ENCODE assay signal across 1 fruit fly cellular context in genomic region chr2L:7258105-7258504, dm6.
TF ChIP-seq lines count a peak whose summit lies in the region.

No protein-coding gene starts in this region.

TF ChIP-seq in whole organism, embryonic, 481 proteins besides CTCF, POLR2A, EP300 and RAD21 (continued from another document and continues in another):
- TF ChIP-seq klu (GFP tag; IDR thresholded peaks at IDR 0.05; lab: Robert Waterston, UW) (no peak), CG3163 (GFP tag; optimal IDR thresholded peaks at IDR 0.05; lab: Kevin White, UChicago) (peak; percentile 9), ttk (GFP tag; IDR thresholded peaks at IDR 0.05; lab: Robert Waterston, UW) (no peak), Bgb (GFP tag; IDR thresholded peaks at IDR 0.05; lab: Robert Waterston, UW; ENCODE audit: partially characterized antibody) (peak; percentile 72), Atf6 (GFP tag; IDR thresholded peaks at IDR 0.05; lab: Robert Waterston, UW) (no peak; the same call in 1 of the 2 replicates), CG11695 (GFP tag; IDR thresholded peaks at IDR 0.05; lab: Robert Waterston, UW) (0 out of 3 replicates have a peak, but pooled peaks have one; percentile 17), Xrp1 (GFP tag; IDR thresholded peaks at IDR 0.05; lab: Robert Waterston, UW) (peak; percentile 29; the same call in 1 of the 2 replicates), CG6791 (GFP tag; IDR thresholded peaks at IDR 0.05; lab: Robert Waterston, UW; ENCODE audit: partially characterized antibody) (peak; percentile 59; the same call in 2 of the 3 replicates), CG18619 (GFP tag; optimal IDR thresholded peaks at IDR 0.05; lab: Kevin White, UChicago) (peak; percentile 19), gro (GFP tag; optimal IDR thresholded peaks at IDR 0.05; lab: Kevin White, UChicago) (peak; percentile 11), Usf (GFP tag; optimal IDR thresholded peaks at IDR 0.05; lab: Kevin White, UChicago) (no peak), CG9876 (GFP tag; optimal IDR thresholded peaks at IDR 0.05; lab: Kevin White, UChicago) (peak; percentile 63), CG14050 (GFP tag; IDR thresholded peaks at IDR 0.05; lab: Robert Waterston, UW) (peak; percentile 10; the same call in 1 of the 3 replicates), H2.0 (GFP tag; IDR thresholded peaks at IDR 0.05; lab: Robert Waterston, UW) (peak; percentile 31; the same call in 1 of the 2 replicates), D19A (tag; optimal IDR thresholded peaks at IDR 0.05; lab: Kevin White, UChicago) (peak; percentile 39), CG17361 (GFP tag; IDR thresholded peaks at IDR 0.05; lab: Robert Waterston, UW) (peak; percentile 54; the same call in 2 of the 3 replicates), ewg (GFP tag; optimal IDR thresholded peaks at IDR 0.05; lab: Kevin White, UChicago) (peak; percentile 8), dimm (GFP tag; IDR thresholded peaks at IDR 0.05; lab: Robert Waterston, UW) (no peak), jing (GFP tag; optimal IDR thresholded peaks at IDR 0.05; lab: Kevin White, UChicago) (no peak), Bdp1 (GFP tag; optimal IDR thresholded peaks at IDR 0.05; lab: Kevin White, UChicago) (peak; percentile 11), Hr39 (optimal IDR thresholded peaks at IDR 0.05; lab: Kevin White, UChicago) (no peak), gfzf (GFP tag; optimal IDR thresholded peaks at IDR 0.05; lab: Kevin White, UChicago) (peak; percentile 1), CG5245 (GFP tag; optimal IDR thresholded peaks at IDR 0.05; lab: Kevin White, UChicago) (peak; percentile 78), CG13287 (GFP tag; IDR thresholded peaks at IDR 0.05; lab: Robert Waterston, UW; ENCODE audit: partially characterized antibody) (no peak), ERR (GFP tag; optimal IDR thresholded peaks at IDR 0.05; lab: Kevin White, UChicago) (no peak), CG7357 (GFP tag; IDR thresholded peaks at IDR 0.05; lab: Robert Waterston, UW) (no peak), sc (optimal IDR thresholded peaks at IDR 0.05; lab: Kevin White, UChicago) (no peak), sc (GFP tag; optimal IDR thresholded peaks at IDR 0.05; lab: Kevin White, UChicago) (no peak), CG10274 (GFP tag; optimal IDR thresholded peaks at IDR 0.05; lab: Kevin White, UChicago) (no peak), Lpt (GFP tag; optimal IDR thresholded peaks at IDR 0.05; lab: Kevin White, UChicago) (no peak), tgo (GFP tag; IDR thresholded peaks at IDR 0.05; lab: Robert Waterston, UW) (peak; percentile 36; the same call in 1 of the 3 replicates), CG11560 (tag; IDR thresholded peaks at IDR 0.05; lab: Robert Waterston, UW) (no peak), wor (GFP tag; IDR thresholded peaks at IDR 0.05; lab: Robert Waterston, UW) (no peak; the same call in 1 of the 2 replicates), NC2α (GFP tag; optimal IDR thresholded peaks at IDR 0.05; lab: Kevin White, UChicago) (no peak), CG18011 (GFP tag; optimal IDR thresholded peaks at IDR 0.05; lab: Kevin White, UChicago) (no peak), stwl (tag; optimal IDR thresholded peaks at IDR 0.05; lab: Kevin White, UChicago) (peak; percentile 63), zen2 (GFP tag; IDR thresholded peaks at IDR 0.05; lab: Robert Waterston, UW; ENCODE audit: partially characterized antibody) (no peak), dmrt11E (tag; optimal IDR thresholded peaks at IDR 0.05; lab: Kevin White, UChicago) (peak; percentile 38), CG2116 (GFP tag; optimal IDR thresholded peaks at IDR 0.05; lab: Kevin White, UChicago) (no peak), sens (GFP tag; lab: Kevin White, UChicago) (peak; percentile 86), CG32532 (GFP tag; IDR thresholded peaks at IDR 0.05; lab: Robert Waterston, UW) (peak; percentile 87), schlank (tag; optimal IDR thresholded peaks at IDR 0.05; lab: Kevin White, UChicago) (no peak), jumu (GFP tag; optimal IDR thresholded peaks at IDR 0.05; lab: Kevin White, UChicago) (no peak), Optix (GFP tag; IDR thresholded peaks at IDR 0.05; lab: Robert Waterston, UW) (0 out of 3 replicates have a peak, but pooled peaks have one; percentile 30), CG2889 (GFP tag; IDR thresholded peaks at IDR 0.05; lab: Robert Waterston, UW) (no peak), CG12236 (GFP tag; optimal IDR thresholded peaks at IDR 0.05; lab: Kevin White, UChicago) (no peak), D19B (GFP tag; optimal IDR thresholded peaks at IDR 0.05; lab: Kevin White, UChicago) (no peak), CG32772 (GFP tag; IDR thresholded peaks at IDR 0.05; lab: Robert Waterston, UW) (peak; percentile 42; the same call in 1 of the 2 replicates), Max (GFP tag; optimal IDR thresholded peaks at IDR 0.05; lab: Kevin White, UChicago) (no peak), Mes4 (GFP tag; optimal IDR thresholded peaks at IDR 0.05; lab: Kevin White, UChicago) (no peak), pita (GFP tag; optimal IDR thresholded peaks at IDR 0.05; lab: Kevin White, UChicago) (peak; percentile 48), esg (GFP tag; conservative IDR thresholded peaks at IDR 0.05; lab: Robert Waterston, UW) (no peak), Doc2 (GFP tag; IDR thresholded peaks at IDR 0.05; lab: Robert Waterston, UW) (no peak), rib (GFP tag; IDR thresholded peaks at IDR 0.05; lab: Robert Waterston, UW) (no peak), chn (GFP tag; optimal IDR thresholded peaks at IDR 0.05; lab: Kevin White, UChicago) (peak; percentile 14), CG4707 (GFP tag; optimal IDR thresholded peaks at IDR 0.05; lab: Kevin White, UChicago) (no peak), CG10979 (tag; optimal IDR thresholded peaks at IDR 0.05; lab: Kevin White, UChicago) (no peak), odd (GFP tag; optimal IDR thresholded peaks at IDR 0.05; lab: Kevin White, UChicago) (no peak), CG17568 (GFP tag; optimal IDR thresholded peaks at IDR 0.05; lab: Kevin White, UChicago) (no peak), CG11247 (GFP tag; IDR thresholded peaks at IDR 0.05; lab: Robert Waterston, UW) (0 out of 2 replicates have a peak, but pooled peaks have one; percentile 41), CG5180 (GFP tag; optimal IDR thresholded peaks at IDR 0.05; lab: Kevin White, UChicago) (no peak), abd-A (tag; optimal IDR thresholded peaks at IDR 0.05; lab: Kevin White, UChicago) (no peak), CG2202 (tag; optimal IDR thresholded peaks at IDR 0.05; lab: Kevin White, UChicago) (no peak), CG13894 (tag; optimal IDR thresholded peaks at IDR 0.05; lab: Kevin White, UChicago) (no peak), unc-4 (GFP tag; IDR thresholded peaks at IDR 0.05; lab: Robert Waterston, UW; ENCODE audit: partially characterized antibody) (no peak), CG3726 (GFP tag; IDR thresholded peaks at IDR 0.05; lab: Robert Waterston, UW) (no peak), Myb (GFP tag; optimal IDR thresholded peaks at IDR 0.05; lab: Kevin White, UChicago) (peak; percentile 36), sna (GFP tag; IDR thresholded peaks at IDR 0.05; lab: Robert Waterston, UW; ENCODE audit: partially characterized antibody) (no peak), CG6272 (GFP tag; IDR thresholded peaks at IDR 0.05; lab: Robert Waterston, UW) (peak; percentile 15; the same call in 1 of the 2 replicates), fd102C (GFP tag; optimal IDR thresholded peaks at IDR 0.05; lab: Kevin White, UChicago) (no peak), salm (tag; optimal IDR thresholded peaks at IDR 0.05; lab: Kevin White, UChicago) (no peak), CG17829 (tag; optimal IDR thresholded peaks at IDR 0.05; lab: Kevin White, UChicago) (peak; percentile 67), Spps (tag; optimal IDR thresholded peaks at IDR 0.05; lab: Kevin White, UChicago) (no peak), ranshi (GFP tag; IDR thresholded peaks at IDR 0.05; lab: Robert Waterston, UW) (no peak), CG7556 (GFP tag; optimal IDR thresholded peaks at IDR 0.05; lab: Kevin White, UChicago) (no peak), sisA (GFP tag; IDR thresholded peaks at IDR 0.05; lab: Robert Waterston, UW) (peak; percentile 54), bsh (GFP tag; optimal IDR thresholded peaks at IDR 0.05; lab: Kevin White, UChicago) (peak in 1 of 2 experiments; percentile 41), lbe (GFP tag; optimal IDR thresholded peaks at IDR 0.05; lab: Kevin White, UChicago) (no peak), luna (GFP tag; optimal IDR thresholded peaks at IDR 0.05; lab: Kevin White, UChicago) (no peak), pum (GFP tag; optimal IDR thresholded peaks at IDR 0.05; lab: Kevin White, UChicago) (peak; percentile 53), CG6765 (GFP tag; optimal IDR thresholded peaks at IDR 0.05; lab: Kevin White, UChicago) (no peak), B-H1 (GFP tag; IDR thresholded peaks at IDR 0.05; lab: Robert Waterston, UW) (no peak), hb (GFP tag; IDR thresholded peaks at IDR 0.05; lab: Robert Waterston, UW; ENCODE audit: partially characterized antibody) (no peak), toy (GFP tag; IDR thresholded peaks at IDR 0.05; lab: Robert Waterston, UW) (no peak), CG2120 (GFP tag; optimal IDR thresholded peaks at IDR 0.05; lab: Kevin White, UChicago) (peak; percentile 50), br (optimal IDR thresholded peaks at IDR 0.05; lab: Kevin White, UChicago) (no peak), CG12299 (tag; optimal IDR thresholded peaks at IDR 0.05; lab: Kevin White, UChicago) (no peak), Oli (tag; optimal IDR thresholded peaks at IDR 0.05; lab: Kevin White, UChicago) (peak; percentile 30), eve (GFP tag; optimal IDR thresholded peaks at IDR 0.05; lab: Kevin White, UChicago) (no peak), CG3838 (GFP tag; optimal IDR thresholded peaks at IDR 0.05; lab: Kevin White, UChicago) (no peak), Sox102F (GFP tag; optimal IDR thresholded peaks at IDR 0.05; lab: Kevin White, UChicago) (peak; percentile 65), grau (tag; optimal IDR thresholded peaks at IDR 0.05; lab: Kevin White, UChicago) (peak; percentile 68), slou (GFP tag; optimal IDR thresholded peaks at IDR 0.05; lab: Kevin White, UChicago) (no peak), CG1792 (GFP tag; optimal IDR thresholded peaks at IDR 0.05; lab: Kevin White, UChicago) (no peak), HLH3B (GFP tag; IDR thresholded peaks at IDR 0.05; lab: Robert Waterston, UW) (no peak), CG15269 (tag; optimal IDR thresholded peaks at IDR 0.05; lab: Kevin White, UChicago) (peak; percentile 53), ind (GFP tag; optimal IDR thresholded peaks at IDR 0.05; lab: Kevin White, UChicago) (peak; percentile 31), CG43689 (GFP tag; IDR thresholded peaks at IDR 0.05; lab: Robert Waterston, UW) (no peak), zfh2 (GFP tag; optimal IDR thresholded peaks at IDR 0.05; lab: Kevin White, UChicago) (peak; percentile 6), NK7.1 (GFP tag; optimal IDR thresholded peaks at IDR 0.05; lab: Kevin White, UChicago) (no peak), row (GFP tag; IDR thresholded peaks at IDR 0.05; lab: Robert Waterston, UW) (0 out of 3 replicates have a peak, but pooled peaks have one; percentile 18), Nf-YB (GFP tag; optimal IDR thresholded peaks at IDR 0.05; lab: Kevin White, UChicago) (no peak), YL-1 (GFP tag; optimal IDR thresholded peaks at IDR 0.05; lab: Kevin White, UChicago) (no peak), Aef1 (GFP tag; IDR thresholded peaks at IDR 0.05; lab: Robert Waterston, UW) (peak; percentile 20; the same call in 1 of the 3 replicates), CG3995 (GFP tag; optimal IDR thresholded peaks at IDR 0.05; lab: Kevin White, UChicago) (no peak), TFAM (GFP tag; optimal IDR thresholded peaks at IDR 0.05; lab: Kevin White, UChicago) (no peak), Dip3 (GFP tag; optimal IDR thresholded peaks at IDR 0.05; lab: Kevin White, UChicago) (peak; percentile 1), ATbp (GFP tag; optimal IDR thresholded peaks at IDR 0.05; lab: Kevin White, UChicago) (peak; percentile 13), kni (GFP tag; optimal IDR thresholded peaks at IDR 0.05; lab: Kevin White, UChicago) (no peak), pzg (GFP tag; optimal IDR thresholded peaks at IDR 0.05; lab: Kevin White, UChicago) (peak; percentile 5), CG4404 (GFP tag; IDR thresholded peaks at IDR 0.05; lab: Robert Waterston, UW) (no peak), Hr51 (GFP tag; optimal IDR thresholded peaks at IDR 0.05; lab: Kevin White, UChicago) (peak; percentile 32 to 40), Fer2 (tag; optimal IDR thresholded peaks at IDR 0.05; lab: Kevin White, UChicago) (peak; percentile 1), CHES-1-like (GFP tag; optimal IDR thresholded peaks at IDR 0.05; lab: Kevin White, UChicago) (peak; percentile 7), zen (tag; optimal IDR thresholded peaks at IDR 0.05; lab: Kevin White, UChicago) (peak; percentile 43), CG12219 (GFP tag; optimal IDR thresholded peaks at IDR 0.05; lab: Kevin White, UChicago) (no peak), CG17328 (GFP tag; IDR thresholded peaks at IDR 0.05; lab: Robert Waterston, UW) (peak; percentile 25; the same call in 1 of the 2 replicates), Hsf (GFP tag; optimal IDR thresholded peaks at IDR 0.05; lab: Kevin White, UChicago) (peak; percentile 69), CG10321 (GFP tag; IDR thresholded peaks at IDR 0.05; lab: Robert Waterston, UW) (no peak), CG1832 (GFP tag; optimal IDR thresholded peaks at IDR 0.05; lab: Kevin White, UChicago) (no peak), tin (GFP tag; optimal IDR thresholded peaks at IDR 0.05; lab: Kevin White, UChicago) (peak; percentile 71), z (GFP tag; IDR thresholded peaks at IDR 0.05; lab: Robert Waterston, UW) (no peak), CG8089 (GFP tag; optimal IDR thresholded peaks at IDR 0.05; lab: Kevin White, UChicago) (peak; percentile 38), H15 (GFP tag; IDR thresholded peaks at IDR 0.05; lab: Robert Waterston, UW) (peak; percentile 55; the same call in 1 of the 3 replicates), ems (GFP tag; optimal IDR thresholded peaks at IDR 0.05; lab: Kevin White, UChicago) (no peak), Opbp (GFP tag; IDR thresholded peaks at IDR 0.05; lab: Robert Waterston, UW; ENCODE audit: partially characterized antibody) (peak; percentile 53; the same call in 1 of the 3 replicates), CG12744 (GFP tag; optimal IDR thresholded peaks at IDR 0.05; lab: Kevin White, UChicago) (peak; percentile 16), Atf-2 (GFP tag; optimal IDR thresholded peaks at IDR 0.05; lab: Kevin White, UChicago) (peak; percentile 36), CG7786 (GFP tag; optimal IDR thresholded peaks at IDR 0.05; lab: Kevin White, UChicago) (peak; percentile 1), CG5953 (GFP tag; IDR thresholded peaks at IDR 0.05; lab: Robert Waterston, UW) (no peak), Abd-B (GFP tag; optimal IDR thresholded peaks at IDR 0.05; lab: Kevin White, UChicago) (no peak), MESR4 (GFP tag; optimal IDR thresholded peaks at IDR 0.05; lab: Kevin White, UChicago) (no peak), sim (GFP tag; IDR thresholded peaks at IDR 0.05; lab: Robert Waterston, UW) (no peak)
